Worm (Caenorhabditis elegans) whole organism, midembryonic: Measurements from ENCODE around the gene str-111.

Source experiments
- T22C8.4 ChIP-seq: fragments of 200-800 bp; sonication (Bioruptor generic); IDR thresholded peaks from 2 replicates; pipeline ENCODE4 v1.3.6; 2022; ENCODE audit warnings: missing genetic modification characterization, missing compliant biosample characterization
- cog-1 ChIP-seq: sonication (generic microtip); optimal IDR thresholded peaks from 2 replicates; lab custom pipeline; 2016; ENCODE audit warnings: missing genetic modification characterization, missing compliant biosample characterization
- flt-1 ChIP-seq: fragments of 200-800 bp; sonication (Bioruptor generic); IDR thresholded peaks from 2 replicates; pipeline ENCODE4 v1.3.6; 2022; ENCODE audit warnings: missing genetic modification characterization, missing compliant biosample characterization
- klf-2 ChIP-seq: fragments of 200-800 bp; sonication (Bioruptor generic); conservative IDR thresholded peaks from 2 replicates; pipeline ENCODE4 v1.3.6; 2022; ENCODE audit warnings: missing genetic modification reagents, missing genetic modification characterization, missing compliant biosample characterization
- med-1 ChIP-seq: sonication (generic microtip); optimal IDR thresholded peaks from 2 replicates; lab custom pipeline; 2017; ENCODE audit warnings: missing genetic modification characterization, mild to moderate bottlenecking, missing compliant biosample characterization, antibody characterized with exemption, missing genetic modification reagents; ENCODE audit not compliant: insufficient read depth
- ref-1 ChIP-seq: fragments of 200-800 bp; sonication (Bioruptor generic); conservative IDR thresholded peaks from 2 replicates; pipeline ENCODE4 v1.3.6; 2022; ENCODE audit warnings: missing genetic modification reagents, missing genetic modification characterization, missing compliant biosample characterization
- tab-1 ChIP-seq: fragments of 200-800 bp; sonication (Bioruptor generic); IDR thresholded peaks from 2 replicates; pipeline ENCODE4 v1.3.6; 2022; ENCODE audit warnings: missing genetic modification characterization, missing compliant biosample characterization
- ztf-23 ChIP-seq: fragments of 200-800 bp; sonication (Bioruptor generic); IDR thresholded peaks from 2 replicates; pipeline ENCODE4 v1.3.6; 2022; ENCODE audit warnings: missing genetic modification reagents, missing genetic modification characterization, missing compliant biosample characterization
- ztf-29 ChIP-seq: fragments of 200-800 bp; sonication (Bioruptor generic); IDR thresholded peaks from 2 replicates; pipeline ENCODE4 v1.3.6; 2022; ENCODE audit warnings: missing genetic modification reagents, missing genetic modification characterization, missing compliant biosample characterization

Gene str-111

DNA sequence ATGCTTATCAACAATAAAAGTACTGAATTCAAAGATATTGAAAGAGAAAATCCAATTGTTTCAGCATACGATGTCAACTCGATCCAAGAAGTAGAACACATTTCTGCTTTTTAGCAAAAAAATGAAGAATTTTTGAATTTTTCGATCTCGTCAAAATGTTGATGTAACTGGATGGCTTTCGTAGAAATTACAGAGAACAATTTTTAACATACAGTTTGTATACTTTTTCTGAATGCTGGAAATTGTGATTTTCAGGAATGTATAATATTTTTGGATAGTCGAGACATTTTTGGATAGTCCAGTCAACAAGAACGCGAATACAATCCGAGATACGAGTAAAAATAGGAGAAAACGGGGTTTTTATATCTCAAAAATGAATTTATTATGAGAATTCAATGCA lies 50.3 kb downstream of the str-111 start, which contains the start of gene str-103:
Gene str-103, minus strand, starts transcription at position 101 of the 400 bp plus-strand sequence.
- TF ChIP-seq ztf-29 (GFP tag; lab: Robert Waterston, UW) (no peak), T22C8.4 (GFP tag; lab: Robert Waterston, UW) (no peak), flt-1 (GFP tag; lab: Robert Waterston, UW) (no peak), klf-2 (GFP tag; lab: Robert Waterston, UW) (no peak), ref-1 (no peak), ztf-23 (GFP tag; lab: Robert Waterston, UW) (no peak), med-1 (GFP tag; lab: Kevin White, UChicago) (no peak), cog-1 (tag; lab: Kevin White, UChicago) (no peak), tab-1 (GFP tag; lab: Robert Waterston, UW) (no peak)
